Fruit fly (Drosophila melanogaster): ENCODE measurements around the gene CG14207.

Gene CG14207

dm6 chrX:19597684-19598363, 7.2 kb upstream of the CG14207 start, which contains the start of gene RpS10b:
TSS of gene RpS10b (plus strand) at chrX:19598031.
- no peak for TF ChIP-seq CTCF (optimal IDR thresholded peaks at IDR 0.05)
- TF ChIP-seq CG8478 (optimal IDR thresholded peaks at IDR 0.05), result no peak

dm6 chrX:19598503-19598902, 6.5 kb upstream of the CG14207 start:
- no peak for TF ChIP-seq CG8478 (optimal IDR thresholded peaks at IDR 0.05)
- TF ChIP-seq CTCF (optimal IDR thresholded peaks at IDR 0.05), result no peak

- no peak for TF ChIP-seq CG8478 (optimal IDR thresholded peaks at IDR 0.05)
- no peak for TF ChIP-seq CTCF (optimal IDR thresholded peaks at IDR 0.05)
These were observed 3.4 kb upstream of the CG14207 start, which contains the start of gene CG14220 for dm6 chrX:19601644-19602043. TSS of gene CG14220 (minus strand) at chrX:19601851.

DNA sequence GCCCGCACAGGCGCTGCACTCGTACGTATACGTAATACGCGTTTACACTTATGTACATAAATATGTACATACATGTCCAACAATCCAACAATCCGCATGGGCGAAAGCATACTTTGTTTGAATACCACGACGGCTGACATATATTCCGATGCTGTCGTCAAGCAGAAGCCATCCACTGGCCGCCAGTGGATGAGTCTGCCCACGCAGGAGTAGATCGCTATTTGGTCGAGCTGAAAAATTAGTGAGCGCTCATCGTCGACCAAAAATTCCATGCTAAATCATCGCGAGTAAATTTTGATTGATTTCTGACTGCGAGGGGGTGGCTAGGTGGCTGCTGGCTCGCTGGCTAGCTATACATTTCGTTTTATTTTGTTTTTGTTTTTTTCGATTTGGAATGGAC, 2.5 kb upstream of the CG14207 start:
- no peak for TF ChIP-seq CTCF (optimal IDR thresholded peaks at IDR 0.05)
- no peak for TF ChIP-seq CG8478 (optimal IDR thresholded peaks at IDR 0.05)

DNA sequence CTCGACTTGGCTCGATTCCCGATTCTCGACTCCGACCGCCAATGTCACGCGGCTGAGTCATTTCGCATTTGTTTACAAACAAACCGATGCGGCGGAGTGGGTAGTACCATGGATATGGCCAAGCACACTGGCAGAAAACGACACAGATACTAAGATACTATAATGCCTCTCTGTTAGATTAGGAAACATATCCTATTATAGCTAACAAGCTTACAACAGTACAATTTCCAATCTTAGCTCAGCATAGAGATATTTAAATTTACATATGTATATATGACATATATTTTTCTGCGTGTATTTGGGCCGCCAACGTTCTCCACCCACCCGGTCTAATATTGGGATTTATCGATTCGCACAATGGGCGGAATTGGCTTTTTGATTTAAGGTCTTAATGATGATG, 1.0 kb upstream of the CG14207 start:
- no peak for TF ChIP-seq CG8478 (optimal IDR thresholded peaks at IDR 0.05)
- no peak for TF ChIP-seq CTCF (optimal IDR thresholded peaks at IDR 0.05)

DNA sequence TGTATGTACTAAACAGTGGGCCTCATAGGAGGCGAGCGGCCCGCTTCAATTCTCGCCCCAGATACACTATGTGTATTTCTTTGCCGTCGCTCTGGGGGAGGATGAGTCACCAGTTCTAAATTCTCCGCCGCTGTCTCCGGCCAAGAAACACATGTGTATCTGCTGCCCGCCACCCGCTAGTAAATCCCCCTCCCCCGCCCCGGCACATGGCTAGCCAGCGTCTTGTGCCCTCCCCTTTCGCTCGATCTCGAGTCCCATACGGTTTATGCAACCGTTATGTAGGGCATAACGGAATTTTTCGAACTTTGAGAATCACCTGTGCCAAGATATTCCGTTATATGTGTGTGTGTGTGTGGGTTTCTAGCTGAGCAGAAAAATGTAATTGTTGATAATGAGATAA, 916 bp downstream of the CG14207 start:
- no peak for TF ChIP-seq CTCF (optimal IDR thresholded peaks at IDR 0.05)
- TF ChIP-seq CG8478 (optimal IDR thresholded peaks at IDR 0.05), result no peak

- TF ChIP-seq CG8478 (optimal IDR thresholded peaks at IDR 0.05) (no peak), CTCF (optimal IDR thresholded peaks at IDR 0.05) (no peak)
These were observed 1.6 kb downstream of the CG14207 start for dm6 chrX:19606558-19606957.

dm6 chrX:19606971-19607370, 2.0 kb downstream of the CG14207 start:
- TF ChIP-seq CTCF (optimal IDR thresholded peaks at IDR 0.05) (no peak), CG8478 (optimal IDR thresholded peaks at IDR 0.05) (no peak)

- no peak for TF ChIP-seq CG8478 (optimal IDR thresholded peaks at IDR 0.05)
- no peak for TF ChIP-seq CTCF (optimal IDR thresholded peaks at IDR 0.05)
These were observed 3.1 kb downstream of the CG14207 start for dm6 chrX:19608042-19608609.

dm6 chrX:19611226-19611625, 6.2 kb downstream of the CG14207 start, which contains the start of the genes Shawn and Tyler:
TSS of gene Shawn (plus strand) at chrX:19611526.
TSS of gene Tyler (plus strand) at chrX:19611526.
- TF ChIP-seq CG8478 (optimal IDR thresholded peaks at IDR 0.05), result no peak

DNA sequence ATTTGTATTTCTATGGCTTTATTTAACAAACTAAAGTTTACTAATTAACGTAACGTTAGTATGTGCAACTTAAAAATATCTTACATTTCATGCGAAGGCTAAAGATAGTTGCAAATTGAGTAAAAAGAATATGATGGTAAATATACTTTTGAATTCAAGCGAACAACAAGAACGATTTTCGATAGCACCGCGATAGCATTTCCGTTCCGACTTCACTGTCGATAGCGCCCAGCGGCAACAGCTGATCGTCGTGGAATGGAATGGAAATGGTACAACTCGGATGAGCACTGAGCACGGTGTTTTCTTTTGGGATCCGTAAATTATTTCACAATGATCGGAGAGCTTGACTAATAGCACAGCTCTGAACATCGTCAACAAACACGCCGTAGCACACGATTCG, 8.5 kb downstream of the CG14207 start:
- no peak for TF ChIP-seq CG8478 (optimal IDR thresholded peaks at IDR 0.05)
- no peak for TF ChIP-seq CTCF (optimal IDR thresholded peaks at IDR 0.05)

dm6 chrX:19615990-19616663, 11.1 kb downstream of the CG14207 start, which contains the start of gene CG14210:
TSS of gene CG14210 (plus strand) at chrX:19616196.
- no peak for TF ChIP-seq CG8478 (optimal IDR thresholded peaks at IDR 0.05)
- TF ChIP-seq CTCF (optimal IDR thresholded peaks at IDR 0.05), result no peak

DNA sequence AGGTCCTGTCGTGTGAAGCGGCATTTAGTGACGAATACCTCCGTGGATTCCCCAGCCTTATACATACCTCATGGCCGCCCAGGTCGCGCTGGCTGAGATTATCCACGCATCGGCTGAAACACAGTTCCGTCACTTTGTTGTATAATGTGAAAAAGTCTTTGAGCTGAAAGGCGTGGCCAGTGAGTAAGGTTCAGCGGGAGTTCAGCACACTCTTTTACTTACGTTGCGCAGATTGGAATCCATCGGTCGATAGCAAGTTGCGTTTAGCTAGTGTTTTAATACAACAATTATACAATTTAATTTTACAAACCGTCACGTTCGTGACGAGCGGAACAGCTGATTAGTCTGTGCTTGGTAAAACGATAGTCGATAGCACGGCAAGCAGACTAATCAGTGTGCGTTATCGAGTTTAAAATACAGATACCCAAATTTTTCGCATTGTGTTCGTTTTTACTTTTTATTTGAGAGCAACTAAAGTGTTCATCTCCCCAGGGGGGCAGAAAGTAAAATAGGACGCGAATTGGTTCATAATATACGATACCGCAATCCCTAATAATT, 13.3 kb downstream of the CG14207 start, which contains the start of the genes Pstk and Tim9b:
Gene Pstk (minus strand): TSS at position 355 of the 558 bp plus-strand sequence.
Gene Tim9b (minus strand): TSS at position 355 of the 558 bp plus-strand sequence.
- no peak for TF ChIP-seq CTCF (optimal IDR thresholded peaks at IDR 0.05)
- no peak for TF ChIP-seq CG8478 (optimal IDR thresholded peaks at IDR 0.05)

- TF ChIP-seq CTCF (optimal IDR thresholded peaks at IDR 0.05), result no peak
- TF ChIP-seq CG8478 (optimal IDR thresholded peaks at IDR 0.05), result no peak
These were observed 16.1 kb downstream of the CG14207 start, which contains the start of gene CG14221 for dm6 chrX:19621145-19621544. TSS of gene CG14221 (minus strand) at chrX:19621245.

- TF ChIP-seq CTCF (optimal IDR thresholded peaks at IDR 0.05) (no peak), CG8478 (optimal IDR thresholded peaks at IDR 0.05) (no peak)
These were observed 17.9 kb downstream of the CG14207 start, which contains the start of the genes Naa20A and MKP-4 for dm6 chrX:19622924-19623323. TSS of gene Naa20A (minus strand) at chrX:19623074. TSS of gene MKP-4 (plus strand) at chrX:19623114.

Data from S2 (cell line).